Worm (Caenorhabditis elegans) whole organism, late embryonic: Measurements from ENCODE around the gene sre-24.

Experiments used
- F13H6.1 ChIP-seq: sonication (generic microtip); optimal IDR thresholded peaks from 2 replicates; lab custom pipeline; 2016; ENCODE audit warnings: missing genetic modification characterization, missing compliant biosample characterization
- K02D7.2 ChIP-seq: sonication (generic microtip); optimal IDR thresholded peaks from 2 replicates; lab custom pipeline; 2017; ENCODE audit warnings: mild to moderate bottlenecking, missing genetic modification characterization, missing compliant biosample characterization
- K09A11.1 ChIP-seq: sonication (generic microtip); optimal IDR thresholded peaks from 2 replicates; lab custom pipeline; 2017; ENCODE audit warnings: antibody characterized with exemption, mild to moderate bottlenecking, missing genetic modification characterization, missing compliant biosample characterization; ENCODE audit not compliant: insufficient read depth
- che-1 ChIP-seq: sonication (generic microtip); optimal IDR thresholded peaks from 2 replicates; lab custom pipeline; 2016; ENCODE audit warnings: mild to moderate bottlenecking, missing genetic modification characterization, missing compliant biosample characterization
- dmd-4 ChIP-seq: sonication (generic microtip); optimal IDR thresholded peaks from 2 replicates; lab custom pipeline; 2016; ENCODE audit warnings: borderline replicate concordance, missing genetic modification characterization, missing compliant biosample characterization
- elt-2 ChIP-seq: sonication (generic microtip); optimal IDR thresholded peaks from 2 replicates; lab custom pipeline; 2016; ENCODE audit warnings: missing genetic modification reagents, missing genetic modification characterization, missing compliant biosample characterization
- fax-1 ChIP-seq: sonication (generic microtip); optimal IDR thresholded peaks from 2 replicates; lab custom pipeline; 2016; ENCODE audit warnings: missing genotype, missing genetic modification characterization, missing compliant biosample characterization
- pag-3 ChIP-seq: sonication (generic microtip); optimal IDR thresholded peaks from 2 replicates; lab custom pipeline; 2016; ENCODE audit warnings: missing compliant biosample characterization, missing genetic modification characterization, borderline replicate concordance
- pat-9 ChIP-seq: fragments of 200-800 bp; sonication (Bioruptor generic); optimal IDR thresholded peaks from 2 replicates; lab custom pipeline; 2018; ENCODE audit warnings: mild to moderate bottlenecking, missing genetic modification characterization, moderate library complexity, missing compliant biosample characterization
- pha-4 ChIP-seq: fragments of 150-350 bp; optimal IDR thresholded peaks from 2 replicates; lab custom pipeline; 2018; ENCODE audit warnings: missing biosample characterization, missing genetic modification reagents, missing genetic modification characterization
- pqm-1 ChIP-seq: sonication (generic microtip); optimal IDR thresholded peaks from 2 replicates; lab custom pipeline; 2016; ENCODE audit warnings: missing genetic modification characterization, missing compliant biosample characterization
- sox-4 ChIP-seq: sonication (generic microtip); optimal IDR thresholded peaks from 2 replicates; lab custom pipeline; 2017; ENCODE audit warnings: mild to moderate bottlenecking, missing genetic modification characterization, inconsistent platforms, missing compliant biosample characterization
- unc-86 ChIP-seq: sonication (generic microtip); optimal IDR thresholded peaks from 2 replicates; lab custom pipeline; 2016; ENCODE audit warnings: missing genetic modification characterization, missing compliant biosample characterization

- no peak for TF ChIP-seq che-1
- TF ChIP-seq sox-4 (tag; lab: Kevin White, UChicago) = no peak
- TF ChIP-seq pqm-1 (tag; lab: Kevin White, UChicago) = no peak
- no peak for TF ChIP-seq K09A11.1 (tag; lab: Kevin White, UChicago)
- no peak for TF ChIP-seq dmd-4 (tag; lab: Kevin White, UChicago)
- no peak for TF ChIP-seq K02D7.2
- TF ChIP-seq pha-4 = no peak
- no peak for TF ChIP-seq pat-9 (tag; lab: Kevin White, UChicago)
- TF ChIP-seq elt-2 (tag; lab: Kevin White, UChicago) = no peak
- no peak for TF ChIP-seq pag-3 (tag; lab: Kevin White, UChicago)
- TF ChIP-seq fax-1 = no peak
- TF ChIP-seq unc-86 (tag; lab: Kevin White, UChicago) = no peak
- TF ChIP-seq F13H6.1 (tag; lab: Kevin White, UChicago) = no peak
These were observed 29.4 kb downstream of the sre-24 start, which contains the start of gene srh-146 for ce11 chrV:2913948-2914347.
